Fruit fly (Drosophila melanogaster): ENCODE results near the gene vanin-like.

dm6 chrX:6166784-6167183 lies 35.6 kb downstream of the vanin-like start:
- TF ChIP-seq Pif1B (GFP tag; optimal IDR thresholded peaks at IDR 0.05) (no peak), CG13204 (GFP tag; optimal IDR thresholded peaks at IDR 0.05) (no peak), CG4496 (GFP tag; IDR thresholded peaks at IDR 0.05) (no peak), CG17806 (tag; optimal IDR thresholded peaks at IDR 0.05) (no peak), EcR (GFP tag; optimal IDR thresholded peaks at IDR 0.05) (no peak), CG10348 (GFP tag; IDR thresholded peaks at IDR 0.05) (no peak), CG34367 (tag; optimal IDR thresholded peaks at IDR 0.05) (no peak), Snoo (tag; optimal IDR thresholded peaks at IDR 0.05) (no peak), D1 (tag; optimal IDR thresholded peaks at IDR 0.05) (no peak), gl (tag; optimal IDR thresholded peaks at IDR 0.05) (no peak)
